Fruit fly (Drosophila melanogaster): ENCODE results near the gene CG12310.

CG12310 gene

DNA sequence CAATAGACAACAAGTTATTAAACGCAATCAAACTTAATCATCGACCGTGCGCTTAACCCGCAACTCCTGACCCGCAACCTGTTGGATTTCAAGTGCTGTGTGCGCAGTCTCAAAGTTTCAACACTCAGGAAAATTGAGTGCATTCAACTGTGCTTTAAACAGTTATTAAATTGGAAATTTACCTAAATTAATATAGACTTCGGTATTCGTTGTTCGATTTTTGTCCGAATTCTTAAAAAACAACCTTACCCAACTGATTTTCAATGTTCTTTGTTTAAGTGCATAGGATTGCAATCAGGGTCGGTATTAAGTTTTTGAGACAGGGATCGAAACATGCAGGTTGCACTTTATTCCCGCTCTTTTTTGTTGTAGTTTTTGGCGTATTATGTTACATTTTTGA lies 45.5 kb downstream of the CG12310 start:
- peak; percentile 51 for TF ChIP-seq fru (GFP tag; optimal IDR thresholded peaks at IDR 0.05)
- TF ChIP-seq usp (GFP tag; optimal IDR thresholded peaks at IDR 0.05), result no peak
- TF ChIP-seq jim (GFP tag; optimal IDR thresholded peaks at IDR 0.05), result no peak
- TF ChIP-seq woc (GFP tag; optimal IDR thresholded peaks at IDR 0.05), result no peak
- TF ChIP-seq sage (GFP tag; optimal IDR thresholded peaks at IDR 0.05), result no peak
- TF ChIP-seq OdsH (GFP tag; optimal IDR thresholded peaks at IDR 0.05), result peak; percentile 59
- no peak for TF ChIP-seq Dif (GFP tag; optimal IDR thresholded peaks at IDR 0.05; ENCODE audit: partially characterized antibody)
- TF ChIP-seq br (GFP tag; optimal IDR thresholded peaks at IDR 0.05), result peak; percentile 39
- no peak for TF ChIP-seq CG9705 (GFP tag; optimal IDR thresholded peaks at IDR 0.05)
- peak; percentile 70 for TF ChIP-seq h (GFP tag; optimal IDR thresholded peaks at IDR 0.05)
- TF ChIP-seq rgr (GFP tag; optimal IDR thresholded peaks at IDR 0.05), result peak; percentile 51
- TF ChIP-seq GATAd (GFP tag; optimal IDR thresholded peaks at IDR 0.05), result no peak
- TF ChIP-seq ey (GFP tag; optimal IDR thresholded peaks at IDR 0.05), result peak; percentile 55
- no peak for TF ChIP-seq Hr83 (GFP tag; optimal IDR thresholded peaks at IDR 0.05; ENCODE audit: poor library complexity, severe bottlenecking)
- peak; percentile 9 for TF ChIP-seq brk (GFP tag; optimal IDR thresholded peaks at IDR 0.05)
- no peak for TF ChIP-seq Vsx2 (GFP tag; optimal IDR thresholded peaks at IDR 0.05; ENCODE audit: partially characterized antibody)
- peak in 1 of 2 experiments; percentile 50 for TF ChIP-seq foxo (GFP tag; optimal IDR thresholded peaks at IDR 0.05)
- TF ChIP-seq Hnf4 (GFP tag; optimal IDR thresholded peaks at IDR 0.05), result peak; percentile 42
- no peak for TF ChIP-seq dsf (GFP tag; optimal IDR thresholded peaks at IDR 0.05; ENCODE audit: borderline replicate concordance)
- peak; percentile 34 for TF ChIP-seq HLH106 (tag; optimal IDR thresholded peaks at IDR 0.05)
- no peak for TF ChIP-seq Mio (GFP tag; optimal IDR thresholded peaks at IDR 0.05)
- no peak for TF ChIP-seq tai (GFP tag; optimal IDR thresholded peaks at IDR 0.05)
- peak; percentile 18 for TF ChIP-seq psq (GFP tag; optimal IDR thresholded peaks at IDR 0.05)
